Worm (Caenorhabditis elegans) whole organism, young adult: ENCODE data around the gene nmt-1.
A peak's percentile ranks its signal among the peaks of the same experiment; 100 is the strongest.

ENCODE experiments used
- F10E7.11 ChIP-seq: sonication (generic microtip); optimal IDR thresholded peaks from 2 replicates; lab custom pipeline; 2017; ENCODE audit warnings: mild to moderate bottlenecking, missing genetic modification characterization, moderate library complexity, missing compliant biosample characterization
- F52B5.7 ChIP-seq: sonication (generic microtip); optimal IDR thresholded peaks from 2 replicates; lab custom pipeline; 2016; ENCODE audit warnings: mild to moderate bottlenecking, missing genetic modification characterization, missing compliant biosample characterization
- Y53G8AR.9 ChIP-seq: fragments of 200-800 bp; sonication (Bioruptor generic); conservative IDR thresholded peaks from 2 replicates; pipeline ENCODE4 v1.3.6; 2022; ENCODE audit warnings: missing genetic modification reagents, missing genetic modification characterization, missing compliant biosample characterization
- Y79H2A.3 ChIP-seq: fragments of 200-800 bp; sonication (Bioruptor generic); conservative IDR thresholded peaks from 2 replicates; pipeline ENCODE4 v1.3.6; 2022; ENCODE audit warnings: missing genetic modification reagents, missing genetic modification characterization, missing compliant biosample characterization
- Y95B8A.8 ChIP-seq: fragments of 200-800 bp; sonication (Bioruptor generic); IDR thresholded peaks from 2 replicates; pipeline ENCODE4 v1.3.6; 2022; ENCODE audit warnings: missing genetic modification reagents, missing genetic modification characterization, missing compliant biosample characterization
- ZK185.1 ChIP-seq: sonication (generic microtip); optimal IDR thresholded peaks from 2 replicates; lab custom pipeline; 2016; ENCODE audit warnings: mild to moderate bottlenecking, missing genetic modification characterization, missing compliant biosample characterization; ENCODE audit not compliant: poor library complexity, severe bottlenecking
- atf-7 ChIP-seq: sonication (generic microtip); optimal IDR thresholded peaks from 2 replicates; lab custom pipeline; 2017; ENCODE audit warnings: mild to moderate bottlenecking, missing genetic modification characterization, missing compliant biosample characterization
- athp-1 ChIP-seq: sonication (generic microtip); optimal IDR thresholded peaks from 2 replicates; lab custom pipeline; 2017; ENCODE audit warnings: mild to moderate bottlenecking, missing genetic modification characterization, missing compliant biosample characterization
- attf-5 ChIP-seq: fragments of 200-800 bp; sonication (Bioruptor generic); optimal IDR thresholded peaks from 2 replicates; lab custom pipeline; 2018; ENCODE audit warnings: mild to moderate bottlenecking, missing genetic modification characterization, missing compliant biosample characterization
- ccch-3 ChIP-seq: fragments of 200-800 bp; sonication (Bioruptor generic); optimal IDR thresholded peaks from 2 replicates; lab custom pipeline; 2018; ENCODE audit warnings: mild to moderate bottlenecking, missing genetic modification characterization, missing compliant biosample characterization
- cebp-1 ChIP-seq, 2 experiments: fragments of 200-800 bp in 1 of 2; sonication (Bioruptor generic) in 1 of 2; sonication (generic microtip) in 1 of 2; IDR thresholded peaks in 1 of 2; optimal IDR thresholded peaks in 1 of 2; 2 replicates each; pipeline versions ENCODE4 v1.3.6 to Lab custom; 2017 to 2022; ENCODE audit warnings: missing compliant biosample characterization in 2 of 2, missing genetic modification characterization in 2 of 2, mild to moderate bottlenecking in 1 of 2, missing genetic modification reagents in 1 of 2, moderate library complexity in 1 of 2
- ceh-27 ChIP-seq: fragments of 200-800 bp; sonication (Bioruptor generic); optimal IDR thresholded peaks from 2 replicates; lab custom pipeline; 2018; ENCODE audit warnings: mild to moderate bottlenecking, missing genetic modification characterization, moderate library complexity, missing compliant biosample characterization
- chd-7 ChIP-seq: sonication (generic microtip); optimal IDR thresholded peaks from 2 replicates; lab custom pipeline; 2016; ENCODE audit warnings: mild to moderate bottlenecking, missing genetic modification characterization, moderate library complexity, missing compliant biosample characterization
- die-1 ChIP-seq: sonication (generic microtip); optimal IDR thresholded peaks from 2 replicates; lab custom pipeline; 2016; ENCODE audit warnings: missing genotype, mild to moderate bottlenecking, missing genetic modification characterization, missing compliant biosample characterization
- dox-1 ChIP-seq: fragments of 200-800 bp; sonication (Bioruptor generic); IDR thresholded peaks from 2 replicates; pipeline ENCODE4 v1.3.6; 2022; ENCODE audit warnings: missing genetic modification reagents, missing genetic modification characterization, missing compliant biosample characterization
- egrh-3 ChIP-seq: fragments of 200-800 bp; sonication (Bioruptor generic); IDR thresholded peaks from 2 replicates; pipeline ENCODE4 v1.3.6; 2022; ENCODE audit warnings: missing genetic modification reagents, missing genetic modification characterization, missing compliant biosample characterization
- ets-4 ChIP-seq: fragments of 200-800 bp; sonication (Bioruptor generic); optimal IDR thresholded peaks from 2 replicates; lab custom pipeline; 2018; ENCODE audit warnings: mild to moderate bottlenecking, missing genetic modification characterization, missing compliant biosample characterization
- gei-17 ChIP-seq: fragments of 200-800 bp; sonication (Bioruptor generic); optimal IDR thresholded peaks from 2 replicates; lab custom pipeline; 2018; ENCODE audit warnings: mild to moderate bottlenecking, missing genetic modification characterization, missing compliant biosample characterization
- him-1 ChIP-seq: sonication (generic microtip); optimal IDR thresholded peaks from 2 replicates; lab custom pipeline; 2016; ENCODE audit warnings: missing genotype, missing genetic modification reagents, missing genetic modification characterization, missing compliant biosample characterization
- hlh-12 ChIP-seq: sonication (generic microtip); optimal IDR thresholded peaks from 2 replicates; lab custom pipeline; 2016; ENCODE audit warnings: missing genetic modification characterization, missing compliant biosample characterization
- hmg-1.2 ChIP-seq: fragments of 200-800 bp; sonication (Bioruptor generic); IDR thresholded peaks from 2 replicates; pipeline ENCODE4 v1.3.6; 2022; ENCODE audit warnings: missing genetic modification reagents, missing genetic modification characterization, missing compliant biosample characterization
- lin-35 ChIP-seq, 3 experiments: fragments of 150-350 bp in 2 of 3; sonication (generic microtip) in 1 of 3; optimal IDR thresholded peaks; 2 replicates each; lab custom pipeline; 2014 to 2018; ENCODE audit warnings: missing biosample characterization in 3 of 3, missing genetic modification characterization in 3 of 3, missing genetic modification reagents in 3 of 3
- lsl-1 ChIP-seq: fragments of 200-800 bp; sonication (Bioruptor generic); optimal IDR thresholded peaks from 2 replicates; lab custom pipeline; 2018; ENCODE audit warnings: mild to moderate bottlenecking, missing genetic modification characterization, moderate library complexity, missing compliant biosample characterization
- madf-10 ChIP-seq: sonication (generic microtip); optimal IDR thresholded peaks from 2 replicates; lab custom pipeline; 2016; ENCODE audit warnings: mild to moderate bottlenecking, missing genetic modification characterization, missing compliant biosample characterization
- madf-6 ChIP-seq: fragments of 200-800 bp; sonication (Bioruptor generic); IDR thresholded peaks from 2 replicates; pipeline ENCODE4 v1.3.6; 2022; ENCODE audit warnings: missing genetic modification reagents, missing genetic modification characterization, missing compliant biosample characterization
- mcd-1 ChIP-seq: fragments of 200-800 bp; sonication (Bioruptor generic); IDR thresholded peaks from 2 replicates; pipeline ENCODE4 v1.3.6; 2022; ENCODE audit warnings: missing genetic modification reagents, missing genetic modification characterization, missing compliant biosample characterization
- nfya-1 ChIP-seq: sonication (generic microtip); optimal IDR thresholded peaks from 2 replicates; lab custom pipeline; 2017; ENCODE audit warnings: antibody characterized with exemption, missing compliant biosample characterization, missing genetic modification characterization, borderline replicate concordance; ENCODE audit not compliant: insufficient read depth
- nfyb-1 ChIP-seq: fragments of 200-800 bp; sonication (Bioruptor generic); IDR thresholded peaks from 2 replicates; pipeline ENCODE4 v1.3.6; 2022; ENCODE audit warnings: missing genetic modification reagents, missing genetic modification characterization, missing compliant biosample characterization
- nhr-80 ChIP-seq: sonication (generic microtip); optimal IDR thresholded peaks from 2 replicates; lab custom pipeline; 2016; ENCODE audit warnings: missing genetic modification characterization, missing compliant biosample characterization
- pha-4 ChIP-seq: fragments of 150-350 bp; sonication (generic microtip); optimal IDR thresholded peaks from 2 replicates; lab custom pipeline; 2014; ENCODE audit warnings: missing biosample characterization, missing genetic modification reagents, missing genetic modification characterization
- snpc-3.4 ChIP-seq: sonication (generic microtip); optimal IDR thresholded peaks from 2 replicates; lab custom pipeline; 2017; ENCODE audit warnings: missing genetic modification characterization, mild to moderate bottlenecking, missing compliant biosample characterization, antibody characterized with exemption, moderate library complexity, missing genotype, missing genetic modification reagents
- snpc-4 ChIP-seq, 5 experiments: fragments of 150-350 bp in 1 of 5; sonication (generic microtip) in 4 of 5; optimal IDR thresholded peaks; 2 replicates each; lab custom pipeline; 2014 to 2018; ENCODE audit warnings: missing genetic modification characterization in 5 of 5, missing biosample characterization in 3 of 5, antibody characterized with exemption in 2 of 5, mild to moderate bottlenecking in 2 of 5, missing compliant biosample characterization in 2 of 5, missing genotype in 2 of 5, moderate library complexity in 2 of 5, missing genetic modification reagents in 1 of 5
- somi-1 ChIP-seq: fragments of 200-800 bp; sonication (Bioruptor generic); optimal IDR thresholded peaks from 2 replicates; lab custom pipeline; 2018; ENCODE audit warnings: mild to moderate bottlenecking, missing genetic modification characterization, missing compliant biosample characterization
- tbp1 ChIP-seq: fragments of 200-800 bp; sonication (Bioruptor generic); optimal IDR thresholded peaks from 2 replicates; lab custom pipeline; 2018; ENCODE audit warnings: mild to moderate bottlenecking, missing genetic modification characterization, missing compliant biosample characterization
- unc-130 ChIP-seq: sonication (generic microtip); optimal IDR thresholded peaks from 2 replicates; lab custom pipeline; 2016; ENCODE audit warnings: missing genetic modification reagents, missing genetic modification characterization, missing compliant biosample characterization
- zfh-2 ChIP-seq: fragments of 200-800 bp; sonication (Bioruptor generic); conservative IDR thresholded peaks from 2 replicates; pipeline ENCODE4 v1.3.6; 2022; ENCODE audit warnings: missing genetic modification reagents, missing genetic modification characterization, missing compliant biosample characterization
- zim-3 ChIP-seq: sonication (generic microtip); optimal IDR thresholded peaks from 2 replicates; lab custom pipeline; 2017; ENCODE audit warnings: mild to moderate bottlenecking, missing genetic modification characterization, moderate library complexity, missing compliant biosample characterization
- ztf-18 ChIP-seq: sonication (generic microtip); optimal IDR thresholded peaks from 2 replicates; lab custom pipeline; 2016; ENCODE audit warnings: missing genotype, mild to moderate bottlenecking, missing genetic modification characterization, missing compliant biosample characterization
- ztf-3 ChIP-seq: fragments of 200-800 bp; sonication (Bioruptor generic); optimal IDR thresholded peaks from 2 replicates; lab custom pipeline; 2018; ENCODE audit warnings: mild to moderate bottlenecking, missing genetic modification characterization, missing compliant biosample characterization

nmt-1 gene

DNA sequence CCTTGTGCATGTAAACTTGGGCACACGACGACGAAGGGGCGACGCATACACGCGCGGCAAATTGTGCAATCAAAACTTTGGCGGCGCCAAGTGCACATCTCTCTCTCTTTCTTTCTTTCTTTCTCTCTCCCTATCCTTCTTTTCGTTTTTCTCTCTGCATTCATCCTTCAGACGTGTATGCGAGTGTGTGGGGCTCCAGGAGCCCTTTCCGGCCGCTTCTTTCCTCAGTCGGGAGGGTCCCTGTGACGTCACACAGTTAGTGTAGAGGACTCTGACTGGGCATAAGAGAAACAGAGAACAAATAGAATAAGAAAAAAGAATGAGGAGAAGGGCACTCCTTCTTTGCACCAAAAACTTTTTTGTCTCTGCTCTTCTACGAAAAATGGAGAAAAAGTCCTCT is 21.3 kb upstream of the nmt-1 start (continued):
- TF ChIP-seq Y53G8AR.9 (GFP tag; lab: Robert Waterston, UW) (no peak), lin-35 (GFP tag; optimal IDR thresholded peaks at IDR 0.05; lab: Kevin White, UChicago) (peak in 1 of 3 experiments; percentile 59), madf-10 (peak; percentile 43), unc-130 (GFP tag; lab: Kevin White, UChicago) (no peak), snpc-4 (GFP tag; optimal IDR thresholded peaks at IDR 0.05; lab: Kevin White, UChicago) (peak; percentile 25), snpc-4 (tag; optimal IDR thresholded peaks at IDR 0.05; lab: Kevin White, UChicago) (no peak), ets-4 (GFP tag; lab: Kevin White, UChicago) (no peak), atf-7 (tag; lab: Kevin White, UChicago) (peak; percentile 36), Y79H2A.3 (GFP tag; lab: Robert Waterston, UW) (no peak), ccch-3 (GFP tag; lab: Kevin White, UChicago) (no peak), lsl-1 (no peak)

DNA sequence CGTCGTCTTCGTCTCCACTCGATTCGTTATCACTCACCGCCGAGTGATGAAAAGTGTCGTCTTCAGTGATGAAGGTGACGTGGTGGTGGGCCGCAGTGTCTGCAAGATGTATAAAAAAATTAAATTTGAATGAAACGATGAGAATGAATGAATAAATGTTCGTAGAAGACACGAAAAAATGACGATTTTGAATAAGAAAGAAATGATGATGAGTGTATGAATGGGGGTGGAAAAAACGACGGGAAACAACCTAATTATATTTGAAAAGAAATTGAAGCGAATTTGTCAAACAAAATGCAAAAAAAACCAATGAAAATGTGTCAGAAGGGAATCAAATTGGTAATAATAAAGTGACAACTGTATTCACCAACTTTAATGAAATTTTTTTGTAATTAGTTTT is 20.0 kb upstream of the nmt-1 start, which contains the start of gene mvk-1:
TSS of gene mvk-1 (minus strand) at position 101 of the 400 bp plus-strand sequence.
- TF ChIP-seq hlh-12 (tag; lab: Kevin White, UChicago) = no peak
- no peak for TF ChIP-seq zim-3 (tag; lab: Kevin White, UChicago)
- TF ChIP-seq zfh-2 = no peak
- TF ChIP-seq madf-6 = no peak
- no peak for TF ChIP-seq lin-35 (GFP tag; optimal IDR thresholded peaks at IDR 0.05; lab: Kevin White, UChicago)

- TF ChIP-seq mcd-1 (0 out of 2 replicates have a peak, but pooled peaks have one; percentile 28), cebp-1 (GFP tag; IDR thresholded peaks at IDR 0.05; lab: Robert Waterston, UW) (no peak), cebp-1 (tag; optimal IDR thresholded peaks at IDR 0.05; lab: Kevin White, UChicago) (peak; percentile 17), chd-7 (tag; lab: Kevin White, UChicago) (peak; percentile 1), egrh-3 (GFP tag; lab: Robert Waterston, UW) (peak; percentile 49; the same call in 1 of the 2 replicates), nfya-1 (tag; lab: Kevin White, UChicago) (no peak), die-1 (tag; lab: Kevin White, UChicago) (peak; percentile 4), snpc-3.4 (tag; lab: Kevin White, UChicago) (no peak), snpc-4 (GFP tag; optimal IDR thresholded peaks at IDR 0.05; lab: Kevin White, UChicago) (no peak), snpc-4 (tag; optimal IDR thresholded peaks at IDR 0.05; lab: Kevin White, UChicago) (peak in 1 of 4 experiments; percentile 28), somi-1 (GFP tag; lab: Kevin White, UChicago) (peak; percentile 15), pha-4 (no peak), zfh-2 (peak; percentile 96)
- TF ChIP-seq, all 124 proteins: peak for 8
These were observed 19.1 kb upstream of the nmt-1 start for ce11 chrIII:6135211-6135610.

DNA sequence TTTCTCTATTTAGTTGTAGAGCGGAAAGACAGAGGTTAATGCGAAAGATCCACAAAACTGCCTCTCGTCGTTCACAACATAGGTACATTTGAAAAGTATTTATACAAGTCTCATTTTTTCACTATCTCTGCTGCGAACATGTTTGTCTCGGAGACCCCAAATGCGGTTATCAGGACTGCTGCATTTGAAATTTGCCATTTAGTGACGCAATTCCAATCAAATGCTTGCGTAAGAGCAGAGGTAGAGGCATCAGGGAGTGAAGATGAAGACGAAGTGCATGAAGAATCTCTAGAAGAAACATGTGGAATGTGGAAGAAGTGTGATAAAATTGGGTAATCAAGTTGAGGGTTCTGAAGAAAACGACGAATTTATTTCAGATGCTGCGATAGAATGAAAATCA is 18.0 kb upstream of the nmt-1 start:
- TF ChIP-seq him-1 (tag; lab: Kevin White, UChicago) (no peak), hmg-1.2 (GFP tag; lab: Robert Waterston, UW) (no peak), tbp1 (GFP tag; lab: Kevin White, UChicago) (no peak), F10E7.11 (tag; lab: Kevin White, UChicago) (no peak), nhr-80 (tag; lab: Kevin White, UChicago) (peak; percentile 13), chd-7 (tag; lab: Kevin White, UChicago) (no peak), ZK185.1 (no peak)

- TF ChIP-seq lsl-1 = peak; percentile 44
- peak; percentile 60 for TF ChIP-seq dox-1
- TF ChIP-seq tbp1 (GFP tag; lab: Kevin White, UChicago) = peak; percentile 50
- peak; percentile 45 for TF ChIP-seq athp-1 (tag; lab: Kevin White, UChicago)
- 0 out of 2 replicates have a peak, but pooled peaks have one; percentile 35 for TF ChIP-seq Y95B8A.8 (GFP tag; lab: Robert Waterston, UW)
- TF ChIP-seq nfyb-1 = peak; percentile 66; the same call in 1 of the 2 replicates
- TF ChIP-seq zfh-2 = peak; percentile 74
- peak; percentile 21 for TF ChIP-seq ztf-18 (tag; lab: Kevin White, UChicago)
- peak; percentile 100 for TF ChIP-seq ztf-3 (GFP tag; lab: Kevin White, UChicago)
- peak; percentile 69 for TF ChIP-seq hmg-1.2 (GFP tag; lab: Robert Waterston, UW)
- peak in 1 of 3 experiments; percentile 6 for TF ChIP-seq lin-35 (GFP tag; optimal IDR thresholded peaks at IDR 0.05; lab: Kevin White, UChicago)
- peak; percentile 68 for TF ChIP-seq attf-5 (GFP tag; lab: Kevin White, UChicago)
- peak; percentile 78 for TF ChIP-seq egrh-3 (GFP tag; lab: Robert Waterston, UW)
- TF ChIP-seq ceh-27 = peak; percentile 97
- peak; percentile 30 for TF ChIP-seq gei-17 (GFP tag; lab: Kevin White, UChicago)
- peak; percentile 77 for TF ChIP-seq F52B5.7 (tag; lab: Kevin White, UChicago)
These were observed 17.3 kb upstream of the nmt-1 start for ce11 chrIII:6133389-6133789.
